Worm (Caenorhabditis elegans) whole organism, L1 larva: ENCODE results near the gene ZK470.1.

Source experiments
- C04F5.9 ChIP-seq: sonication (generic microtip); optimal IDR thresholded peaks from 2 replicates; lab custom pipeline; 2016; ENCODE audit warnings: missing genetic modification characterization, missing compliant biosample characterization
- C16A3.4 ChIP-seq: fragments of 150-350 bp; optimal IDR thresholded peaks from 2 replicates; lab custom pipeline; 2014; ENCODE audit warnings: missing biosample characterization, missing genetic modification characterization
- C34B4.2 ChIP-seq: sonication (generic microtip); optimal IDR thresholded peaks from 2 replicates; lab custom pipeline; 2017; ENCODE audit warnings: mild to moderate bottlenecking, missing genetic modification characterization, missing compliant biosample characterization
- F16B12.6 ChIP-seq: fragments of 150-350 bp; optimal IDR thresholded peaks from 2 replicates; lab custom pipeline; 2014; ENCODE audit warnings: missing biosample characterization, missing genetic modification characterization
- Y116A8C.19 ChIP-seq: sonication (generic microtip); optimal IDR thresholded peaks from 2 replicates; lab custom pipeline; 2016; ENCODE audit warnings: missing compliant biosample characterization, missing genetic modification characterization, borderline replicate concordance
- aha-1 ChIP-seq: fragments of 150-350 bp; optimal IDR thresholded peaks from 2 replicates; lab custom pipeline; 2014; ENCODE audit warnings: missing biosample characterization, missing genetic modification characterization
- aly-2 ChIP-seq: fragments of 150-350 bp; optimal IDR thresholded peaks from 2 replicates; lab custom pipeline; 2014; ENCODE audit warnings: missing biosample characterization, missing genetic modification characterization
- ama-1 ChIP-seq: fragments of 150-350 bp; optimal IDR thresholded peaks from 2 replicates; lab custom pipeline; 2014
- ceh-8 ChIP-seq: fragments of 200-800 bp; sonication (Bioruptor generic); optimal IDR thresholded peaks from 2 replicates; lab custom pipeline; 2018; ENCODE audit warnings: mild to moderate bottlenecking, missing genetic modification characterization, moderate library complexity, missing compliant biosample characterization
- ceh-90 ChIP-seq: sonication (generic microtip); optimal IDR thresholded peaks from 2 replicates; lab custom pipeline; 2016; ENCODE audit warnings: missing genetic modification characterization, missing compliant biosample characterization
- ces-1 ChIP-seq: fragments of 150-350 bp; optimal IDR thresholded peaks from 2 replicates; lab custom pipeline; 2014; ENCODE audit warnings: missing biosample characterization, missing genetic modification reagents, missing genetic modification characterization
- dpl-1 ChIP-seq, 3 experiments: fragments of 150-350 bp in 2 of 3; sonication (generic microtip) in 1 of 3; optimal IDR thresholded peaks; 2 replicates each; lab custom pipeline; 2014 to 2017; ENCODE audit warnings: missing biosample characterization in 3 of 3, missing genetic modification characterization in 3 of 3, missing genetic modification reagents in 3 of 3
- dsc-1 ChIP-seq: sonication (generic microtip); optimal IDR thresholded peaks from 2 replicates; lab custom pipeline; 2016; ENCODE audit warnings: mild to moderate bottlenecking, missing genetic modification characterization, missing compliant biosample characterization
- efl-1 ChIP-seq, 4 experiments: fragments of 150-350 bp; optimal IDR thresholded peaks in 3 of 4; peaks in 1 of 4; 1 replicate in 1 of 4; 2 replicates in 3 of 4; lab custom pipeline; 2014; ENCODE audit warnings: missing biosample characterization in 2 of 4, missing genetic modification characterization in 2 of 4, missing genetic modification reagents in 2 of 4
- egl-13 ChIP-seq: sonication (generic microtip); optimal IDR thresholded peaks from 2 replicates; lab custom pipeline; 2016; ENCODE audit warnings: missing genotype, missing genetic modification reagents, missing genetic modification characterization, missing compliant biosample characterization
- elt-3 ChIP-seq, 6 experiments: fragments of 150-350 bp in 1 of 6; sonication (generic microtip); optimal IDR thresholded peaks; 2 replicates each; lab custom pipeline; 2017 to 2018; ENCODE audit warnings: missing biosample characterization in 6 of 6, missing genetic modification characterization in 6 of 6, inconsistent platforms in 1 of 6
- ets-5 ChIP-seq: fragments of 200-800 bp; sonication (Bioruptor generic); IDR thresholded peaks from 2 replicates; pipeline ENCODE4 v1.3.6; 2022; ENCODE audit warnings: missing genetic modification characterization, missing compliant biosample characterization
- fkh-8 ChIP-seq: sonication (generic microtip); optimal IDR thresholded peaks from 2 replicates; lab custom pipeline; 2016; ENCODE audit warnings: mild to moderate bottlenecking, missing genetic modification characterization, missing compliant biosample characterization
- fos-1 ChIP-seq: fragments of 150-350 bp; optimal IDR thresholded peaks from 2 replicates; lab custom pipeline; 2014; ENCODE audit warnings: missing biosample characterization, missing genetic modification characterization
- grh-1 ChIP-seq: fragments of 200-800 bp; sonication (Bioruptor generic); IDR thresholded peaks from 2 replicates; pipeline ENCODE4 v1.3.6; 2022; ENCODE audit warnings: missing genetic modification reagents, missing genetic modification characterization, missing compliant biosample characterization
- hlh-17 ChIP-seq: fragments of 200-800 bp; sonication (Bioruptor generic); optimal IDR thresholded peaks from 2 replicates; lab custom pipeline; 2018; ENCODE audit warnings: missing genetic modification characterization, mild to moderate bottlenecking, missing compliant biosample characterization, moderate library complexity, borderline replicate concordance
- hlh-4 ChIP-seq: sonication (generic microtip); optimal IDR thresholded peaks from 2 replicates; lab custom pipeline; 2016; ENCODE audit warnings: mild to moderate bottlenecking, missing genetic modification characterization, missing compliant biosample characterization
- irx-1 ChIP-seq: sonication (generic microtip); optimal IDR thresholded peaks from 2 replicates; lab custom pipeline; 2016; ENCODE audit warnings: missing genetic modification characterization, missing compliant biosample characterization
- jun-1 ChIP-seq: fragments of 150-350 bp; optimal IDR thresholded peaks from 2 replicates; lab custom pipeline; 2014; ENCODE audit warnings: missing biosample characterization, missing genetic modification reagents, missing genetic modification characterization
- lin-13 ChIP-seq: fragments of 150-350 bp; optimal IDR thresholded peaks from 2 replicates; lab custom pipeline; 2014; ENCODE audit warnings: missing biosample characterization, missing genetic modification reagents, missing genetic modification characterization
- lin-14 ChIP-seq: fragments of 200-800 bp; sonication (Bioruptor generic); optimal IDR thresholded peaks from 2 replicates; lab custom pipeline; 2018; ENCODE audit warnings: mild to moderate bottlenecking, missing genetic modification characterization, moderate library complexity, missing compliant biosample characterization
- lin-35 ChIP-seq, 2 experiments: fragments of 150-350 bp; optimal IDR thresholded peaks; 2 replicates each; lab custom pipeline; 2014; ENCODE audit warnings: missing biosample characterization in 2 of 2, missing genetic modification characterization in 2 of 2, missing genetic modification reagents in 2 of 2
- lin-39 ChIP-seq: fragments of 150-350 bp; optimal IDR thresholded peaks from 2 replicates; lab custom pipeline; 2014; ENCODE audit warnings: missing biosample characterization, missing genetic modification reagents, missing genetic modification characterization
- lsy-2 ChIP-seq, 2 experiments: fragments of 150-350 bp; optimal IDR thresholded peaks; 2 replicates each; lab custom pipeline; 2014; ENCODE audit warnings: missing biosample characterization in 2 of 2, missing genetic modification characterization in 2 of 2
- mab-9 ChIP-seq: fragments of 200-800 bp; sonication (Bioruptor generic); IDR thresholded peaks from 2 replicates; pipeline ENCODE4 v1.3.6; 2022; ENCODE audit warnings: missing genetic modification reagents, missing genetic modification characterization, missing compliant biosample characterization
- mef-2 ChIP-seq: fragments of 150-350 bp; optimal IDR thresholded peaks from 2 replicates; lab custom pipeline; 2014; ENCODE audit warnings: missing biosample characterization, missing genetic modification characterization
- mep-1 ChIP-seq: fragments of 150-350 bp; optimal IDR thresholded peaks from 2 replicates; lab custom pipeline; 2014; ENCODE audit warnings: missing biosample characterization, missing genetic modification characterization
- nhr-11 ChIP-seq: fragments of 150-350 bp; optimal IDR thresholded peaks from 2 replicates; lab custom pipeline; 2014; ENCODE audit warnings: missing biosample characterization, missing genetic modification characterization
- nhr-12 ChIP-seq: sonication (generic microtip); optimal IDR thresholded peaks from 2 replicates; lab custom pipeline; 2017; ENCODE audit warnings: missing biosample characterization, missing genetic modification characterization
- nhr-71 ChIP-seq: sonication (generic microtip); optimal IDR thresholded peaks from 2 replicates; lab custom pipeline; 2016; ENCODE audit warnings: mild to moderate bottlenecking, missing genetic modification characterization, moderate library complexity, missing compliant biosample characterization
- nhr-77 ChIP-seq: fragments of 150-350 bp; optimal IDR thresholded peaks from 2 replicates; lab custom pipeline; 2014; ENCODE audit warnings: missing biosample characterization, missing genetic modification characterization
- nhr-84 ChIP-seq: sonication (generic microtip); optimal IDR thresholded peaks from 2 replicates; lab custom pipeline; 2017; ENCODE audit warnings: missing biosample characterization, missing genetic modification characterization
- nhr-90 ChIP-seq: sonication (generic microtip); optimal IDR thresholded peaks from 2 replicates; lab custom pipeline; 2016; ENCODE audit warnings: mild to moderate bottlenecking, missing genetic modification characterization, missing compliant biosample characterization; ENCODE audit not compliant: poor library complexity
- pag-3 ChIP-seq: sonication (generic microtip); optimal IDR thresholded peaks from 2 replicates; lab custom pipeline; 2017; ENCODE audit warnings: missing genetic modification characterization, mild to moderate bottlenecking, missing compliant biosample characterization, antibody characterized with exemption, borderline replicate concordance; ENCODE audit not compliant: insufficient read depth
- pax-3 ChIP-seq: fragments of 200-800 bp; sonication (Bioruptor generic); optimal IDR thresholded peaks from 2 replicates; lab custom pipeline; 2018; ENCODE audit warnings: mild to moderate bottlenecking, missing genetic modification characterization, moderate library complexity, missing compliant biosample characterization
- rnt-1 ChIP-seq: sonication (generic microtip); optimal IDR thresholded peaks from 2 replicates; lab custom pipeline; 2016; ENCODE audit warnings: mild to moderate bottlenecking, missing genetic modification characterization, moderate library complexity, missing compliant biosample characterization
- skn-1 ChIP-seq: fragments of 150-350 bp; optimal IDR thresholded peaks from 2 replicates; lab custom pipeline; 2014; ENCODE audit warnings: missing biosample characterization, missing genetic modification characterization
- sox-4 ChIP-seq: sonication (generic microtip); optimal IDR thresholded peaks from 2 replicates; lab custom pipeline; 2016; ENCODE audit warnings: missing genetic modification characterization, missing compliant biosample characterization
- sptf-1 ChIP-seq: fragments of 150-350 bp; optimal IDR thresholded peaks from 2 replicates; lab custom pipeline; 2014; ENCODE audit warnings: missing biosample characterization, missing genetic modification characterization
- swsn-7 ChIP-seq: sonication (generic microtip); optimal IDR thresholded peaks from 2 replicates; lab custom pipeline; 2016; ENCODE audit warnings: missing genetic modification characterization, missing compliant biosample characterization
- unc-62 ChIP-seq: fragments of 150-350 bp; optimal IDR thresholded peaks from 2 replicates; lab custom pipeline; 2014; ENCODE audit warnings: missing biosample characterization, missing genetic modification reagents, missing genetic modification characterization
- unc-86 ChIP-seq: sonication (generic microtip); optimal IDR thresholded peaks from 2 replicates; lab custom pipeline; 2016; ENCODE audit warnings: missing genetic modification characterization, missing compliant biosample characterization
- vab-15 ChIP-seq: sonication (generic microtip); optimal IDR thresholded peaks from 2 replicates; lab custom pipeline; 2017; ENCODE audit warnings: missing genotype, mild to moderate bottlenecking, missing genetic modification characterization, missing compliant biosample characterization
- xbp-1 ChIP-seq: sonication (generic microtip); optimal IDR thresholded peaks from 2 replicates; lab custom pipeline; 2016; ENCODE audit warnings: missing genetic modification characterization, missing compliant biosample characterization
- zip-4 ChIP-seq: fragments of 200-800 bp; sonication (Bioruptor generic); optimal IDR thresholded peaks from 2 replicates; lab custom pipeline; 2018; ENCODE audit warnings: mild to moderate bottlenecking, missing genetic modification characterization, moderate library complexity, missing compliant biosample characterization
- ztf-11 ChIP-seq, 2 experiments: sonication (generic microtip); optimal IDR thresholded peaks; 2 replicates each; lab custom pipeline; 2016 to 2017; ENCODE audit warnings: missing genetic modification characterization in 2 of 2, missing biosample characterization in 1 of 2, missing compliant biosample characterization in 1 of 2
- ztf-4 ChIP-seq: fragments of 150-350 bp; optimal IDR thresholded peaks from 2 replicates; lab custom pipeline; 2014; ENCODE audit warnings: missing biosample characterization, missing genetic modification characterization

The ZK470.1 gene

DNA sequence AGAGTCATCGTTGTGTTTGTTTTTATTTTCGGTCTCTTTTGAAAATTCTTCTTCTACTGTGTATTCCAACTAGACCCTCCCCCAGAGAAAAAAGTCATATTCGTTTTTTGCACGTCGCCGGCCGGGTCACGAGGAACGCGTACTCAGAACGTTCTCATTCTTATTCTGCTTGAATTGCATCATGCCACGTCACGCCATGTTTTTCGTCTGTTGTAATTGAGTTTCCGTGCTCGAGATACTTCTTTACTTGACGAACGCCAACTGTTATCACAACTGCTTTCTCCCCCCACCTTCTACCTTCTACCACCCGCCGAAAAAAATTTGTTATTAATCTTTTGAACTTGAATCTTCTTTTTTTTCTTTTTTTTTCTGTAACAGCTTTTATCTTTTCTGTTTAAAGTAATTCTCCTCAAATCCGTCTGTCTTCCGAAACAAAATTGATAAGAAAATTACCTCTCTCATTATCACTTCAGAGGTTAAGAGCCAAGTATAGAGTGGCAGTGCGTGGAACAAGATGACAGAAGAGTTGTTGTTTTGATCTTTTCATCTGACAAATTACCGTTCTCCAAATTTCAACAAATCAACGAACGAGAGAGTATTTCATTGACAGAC, 20.7 kb upstream of the ZK470.1 start (continued):
- TF ChIP-seq irx-1 = no peak
- peak; percentile 20 for TF ChIP-seq swsn-7 (tag; lab: Kevin White, UChicago)
- no peak for TF ChIP-seq vab-15 (tag; lab: Kevin White, UChicago)
- TF ChIP-seq lin-13 (GFP tag; lab: Kevin White, UChicago) = peak; percentile 60
- no peak for TF ChIP-seq ceh-90 (tag; lab: Kevin White, UChicago)
- no peak for TF ChIP-seq ces-1 (GFP tag; lab: Kevin White, UChicago)
- TF ChIP-seq ets-5 (GFP tag; lab: Robert Waterston, UW) = no peak
- TF ChIP-seq mab-9 = peak; percentile 23; the same call in 1 of the 2 replicates
- TF ChIP-seq lin-35 (GFP tag; optimal IDR thresholded peaks at IDR 0.05; lab: Kevin White, UChicago) = no peak
- TF ChIP-seq dpl-1 (GFP tag; optimal IDR thresholded peaks at IDR 0.05; lab: Kevin White, UChicago) = no peak
- peak; percentile 33 to 37 for TF ChIP-seq lsy-2 (tag; optimal IDR thresholded peaks at IDR 0.05; lab: Kevin White, UChicago)
- no peak for TF ChIP-seq zip-4 (GFP tag; lab: Kevin White, UChicago)
- TF ChIP-seq jun-1 (tag; lab: Kevin White, UChicago) = no peak
- no peak for TF ChIP-seq unc-86 (tag; lab: Kevin White, UChicago)
- peak; percentile 87 for TF ChIP-seq ztf-4
- peak; percentile 77 for TF ChIP-seq mep-1 (tag; lab: Kevin White, UChicago)
- no peak for TF ChIP-seq ceh-8 (GFP tag; lab: Kevin White, UChicago)
- TF ChIP-seq Y116A8C.19 (tag; lab: Kevin White, UChicago) = no peak
- peak; percentile 21 for TF ChIP-seq lin-39
- no peak for TF ChIP-seq unc-62 (GFP tag; lab: Kevin White, UChicago)
- TF ChIP-seq ama-1 (lab: Kevin White, UChicago) = no peak
- TF ChIP-seq nhr-71 (tag; lab: Kevin White, UChicago) = peak; percentile 81
- no peak for TF ChIP-seq ztf-11 (tag; optimal IDR thresholded peaks at IDR 0.05; lab: Kevin White, UChicago)
- TF ChIP-seq aha-1 = peak; percentile 67
- TF ChIP-seq pag-3 (tag; lab: Kevin White, UChicago) = no peak
- TF ChIP-seq sox-4 (tag; lab: Kevin White, UChicago) = no peak
- TF ChIP-seq nhr-11 = no peak
- TF ChIP-seq mef-2 = no peak
- TF ChIP-seq fos-1 (tag; lab: Kevin White, UChicago) = no peak
- no peak for TF ChIP-seq C04F5.9
- TF ChIP-seq aly-2 (tag; lab: Kevin White, UChicago) = no peak
- no peak for TF ChIP-seq lin-14 (GFP tag; lab: Kevin White, UChicago)
- no peak for TF ChIP-seq grh-1 (GFP tag; lab: Robert Waterston, UW)
- TF ChIP-seq nhr-77 (tag; lab: Kevin White, UChicago) = no peak
- TF ChIP-seq nhr-90 (tag; lab: Kevin White, UChicago) = no peak
- TF ChIP-seq hlh-4 (tag; lab: Kevin White, UChicago) = no peak
- TF ChIP-seq fkh-8 (tag; lab: Kevin White, UChicago) = peak; percentile 60
- TF ChIP-seq nhr-12 = no peak
- TF ChIP-seq rnt-1 (tag; lab: Kevin White, UChicago) = peak; percentile 88
- no peak for TF ChIP-seq sptf-1 (tag; lab: Kevin White, UChicago)
- no peak for TF ChIP-seq pax-3 (tag; lab: Kevin White, UChicago)
- TF ChIP-seq efl-1 (optimal IDR thresholded peaks at IDR 0.05; lab: Kevin White, UChicago) = peak in 1 of 2 experiments; percentile 14
- peak in 1 of 2 experiments; percentile 93 for TF ChIP-seq efl-1 (GFP tag; optimal IDR thresholded peaks at IDR 0.05 in 1 of 2; lab: Kevin White, UChicago)
- TF ChIP-seq C34B4.2 (tag; lab: Kevin White, UChicago) = no peak
- TF ChIP-seq elt-3 (tag; optimal IDR thresholded peaks at IDR 0.05; lab: Kevin White, UChicago) = no peak
- no peak for TF ChIP-seq C16A3.4 (tag; lab: Kevin White, UChicago)
- TF ChIP-seq F16B12.6 = no peak
- no peak for TF ChIP-seq skn-1 (tag; lab: Kevin White, UChicago)
- no peak for TF ChIP-seq egl-13 (tag; lab: Kevin White, UChicago)
- TF ChIP-seq dsc-1 (tag; lab: Kevin White, UChicago) = peak; percentile 15
- TF ChIP-seq xbp-1 (tag; lab: Kevin White, UChicago) = no peak
- no peak for TF ChIP-seq hlh-17 (GFP tag; lab: Kevin White, UChicago)
- no peak for TF ChIP-seq nhr-84 (tag; lab: Kevin White, UChicago)
